Worm (Caenorhabditis elegans): Measurements from ENCODE around the gene C44C1.1.
"Not testable (repeated sequence)": the region's sequence is repeated elsewhere in the genome, so short reads cannot be mapped to it uniquely, and the experiment has no call there.

- TF ChIP-seq nhr-10 (tag; optimal IDR thresholded peaks at IDR 0.05); snpc-4 (tag; optimal IDR thresholded peaks at IDR 0.05); nhr-77 (tag; optimal IDR thresholded peaks at IDR 0.05); unc-62 (GFP tag; optimal IDR thresholded peaks at IDR 0.05 in 1 of 2); unc-62 (tag; optimal IDR thresholded peaks at IDR 0.05); lin-13 (GFP tag; optimal IDR thresholded peaks at IDR 0.05); unc-39 (tag; optimal IDR thresholded peaks at IDR 0.05): not testable (repeated sequence)
These were observed 36.9 kb upstream of the C44C1.1 start for ce11 chrX:943698-944097.

All from whole organism, L4 larva.